Worm (Caenorhabditis elegans) whole organism, late embryonic: Measurements from ENCODE around the gene B0034.5.

Source experiments
- C08G9.2 ChIP-seq: sonication (generic microtip); optimal IDR thresholded peaks from 2 replicates; lab custom pipeline; 2016; ENCODE audit warnings: mild to moderate bottlenecking, missing genetic modification characterization, moderate library complexity, missing compliant biosample characterization
- K09A11.1 ChIP-seq: sonication (generic microtip); optimal IDR thresholded peaks from 2 replicates; lab custom pipeline; 2017; ENCODE audit warnings: antibody characterized with exemption, mild to moderate bottlenecking, missing genetic modification characterization, missing compliant biosample characterization; ENCODE audit not compliant: insufficient read depth
- ceh-14 ChIP-seq: sonication (generic microtip); optimal IDR thresholded peaks from 2 replicates; lab custom pipeline; 2016; ENCODE audit warnings: missing genotype, missing genetic modification characterization, missing compliant biosample characterization
- ceh-19 ChIP-seq: fragments of 200-800 bp; sonication (Bioruptor generic); optimal IDR thresholded peaks from 2 replicates; lab custom pipeline; 2018; ENCODE audit warnings: mild to moderate bottlenecking, missing genetic modification characterization, missing compliant biosample characterization
- ceh-2 ChIP-seq: sonication (generic microtip); optimal IDR thresholded peaks from 2 replicates; lab custom pipeline; 2016; ENCODE audit warnings: missing genotype, missing genetic modification characterization, missing compliant biosample characterization
- ceh-48 ChIP-seq: sonication (generic microtip); optimal IDR thresholded peaks from 2 replicates; lab custom pipeline; 2016; ENCODE audit warnings: missing genetic modification characterization, inconsistent platforms, missing compliant biosample characterization
- che-1 ChIP-seq: sonication (generic microtip); optimal IDR thresholded peaks from 2 replicates; lab custom pipeline; 2016; ENCODE audit warnings: mild to moderate bottlenecking, missing genetic modification characterization, missing compliant biosample characterization
- elt-2 ChIP-seq: sonication (generic microtip); optimal IDR thresholded peaks from 2 replicates; lab custom pipeline; 2016; ENCODE audit warnings: missing genetic modification reagents, missing genetic modification characterization, missing compliant biosample characterization
- gmeb-2 ChIP-seq: sonication (generic microtip); optimal IDR thresholded peaks from 2 replicates; lab custom pipeline; 2016; ENCODE audit warnings: missing genetic modification characterization, inconsistent platforms, missing compliant biosample characterization
- madf-2 ChIP-seq: sonication (generic microtip); optimal IDR thresholded peaks from 2 replicates; lab custom pipeline; 2017; ENCODE audit warnings: missing genetic modification characterization, missing compliant biosample characterization
- ref-2 ChIP-seq: sonication (generic microtip); optimal IDR thresholded peaks from 2 replicates; lab custom pipeline; 2016; ENCODE audit warnings: missing genetic modification characterization, missing compliant biosample characterization
- sdc-2 ChIP-seq: sonication (generic microtip); optimal IDR thresholded peaks from 2 replicates; lab custom pipeline; 2016; ENCODE audit warnings: missing genotype, missing genetic modification characterization, missing compliant biosample characterization

The B0034.5 gene

ce11 chrII:5931109-5931508 lies 43.7 kb downstream of the B0034.5 start:
- TF ChIP-seq ceh-48 (tag; lab: Kevin White, UChicago) (no peak), ref-2 (tag; lab: Kevin White, UChicago) (peak; percentile 45)
- TF ChIP-seq, all 69 proteins: peak for 1

- TF ChIP-seq elt-2 (tag; lab: Kevin White, UChicago) (peak; percentile 39), che-1 (tag; lab: Kevin White, UChicago) (no peak)
These were observed 44.6 kb downstream of the B0034.5 start for ce11 chrII:5930095-5930653.

ce11 chrII:5928502-5928901 lies 46.3 kb downstream of the B0034.5 start, which contains the start of gene egl-44:
egl-44 (plus strand) TSS chrII:5928802.
- TF ChIP-seq sdc-2 (tag; lab: Kevin White, UChicago) (no peak), K09A11.1 (tag; lab: Kevin White, UChicago) (no peak), ceh-14 (tag; lab: Kevin White, UChicago) (no peak), C08G9.2 (tag; lab: Kevin White, UChicago) (no peak), madf-2 (tag; lab: Kevin White, UChicago) (no peak), gmeb-2 (tag; lab: Kevin White, UChicago) (no peak), ceh-2 (tag; lab: Kevin White, UChicago) (no peak), ceh-19 (GFP tag; lab: Kevin White, UChicago) (no peak)
- TF ChIP-seq, all 69 proteins: peak for 0
